Worm (Caenorhabditis elegans) whole organism, L3 larva: Measurements from ENCODE around the gene sdz-38.

Experiments used
- R02D3.7 ChIP-seq: fragments of 150-350 bp; optimal IDR thresholded peaks from 2 replicates; lab custom pipeline; 2014; ENCODE audit warnings: missing biosample characterization, missing genetic modification characterization
- aly-2 ChIP-seq: fragments of 150-350 bp; optimal IDR thresholded peaks from 2 replicates; lab custom pipeline; 2014; ENCODE audit warnings: missing biosample characterization, missing genetic modification characterization
- ama-1 ChIP-seq: fragments of 150-350 bp; optimal IDR thresholded peaks from 2 replicates; lab custom pipeline; 2018
- ceh-16 ChIP-seq: sonication (generic microtip); optimal IDR thresholded peaks from 2 replicates; lab custom pipeline; 2017; ENCODE audit warnings: missing biosample characterization, missing genetic modification characterization
- ceh-28 ChIP-seq: fragments of 150-350 bp; optimal IDR thresholded peaks from 2 replicates; lab custom pipeline; 2014; ENCODE audit warnings: missing biosample characterization, missing genetic modification reagents, missing genetic modification characterization
- daf-12 ChIP-seq: fragments of 150-350 bp; optimal IDR thresholded peaks from 2 replicates; lab custom pipeline; 2014; ENCODE audit warnings: missing biosample characterization, missing genetic modification reagents, missing genetic modification characterization
- egl-27 ChIP-seq: sonication (generic microtip); optimal IDR thresholded peaks from 4 replicates; lab custom pipeline; 2017; ENCODE audit warnings: missing biosample characterization, missing genetic modification reagents, missing genetic modification characterization
- egl-5 ChIP-seq: fragments of 150-350 bp; optimal IDR thresholded peaks from 2 replicates; lab custom pipeline; 2017; ENCODE audit warnings: missing biosample characterization, missing genetic modification reagents, missing genetic modification characterization, inconsistent platforms
- elt-1 ChIP-seq: fragments of 150-350 bp; optimal IDR thresholded peaks from 2 replicates; lab custom pipeline; 2014; ENCODE audit warnings: missing biosample characterization, missing genetic modification characterization
- elt-2 ChIP-seq: sonication (generic microtip); optimal IDR thresholded peaks from 2 replicates; lab custom pipeline; 2016; ENCODE audit warnings: missing genetic modification reagents, mild to moderate bottlenecking, missing genetic modification characterization, missing compliant biosample characterization
- eor-1 ChIP-seq, 2 experiments: fragments of 150-350 bp; optimal IDR thresholded peaks; 2 replicates each; lab custom pipeline; 2014 to 2018; ENCODE audit warnings: missing biosample characterization in 2 of 2, missing genetic modification characterization in 2 of 2
- fkh-10 ChIP-seq: sonication (generic microtip); optimal IDR thresholded peaks from 2 replicates; lab custom pipeline; 2017; ENCODE audit warnings: missing biosample characterization, missing genetic modification reagents, missing genetic modification characterization
- fos-1 ChIP-seq: fragments of 150-350 bp; optimal IDR thresholded peaks from 2 replicates; lab custom pipeline; 2014; ENCODE audit warnings: missing biosample characterization, missing genetic modification characterization
- hmg-11 ChIP-seq: sonication (generic microtip); optimal IDR thresholded peaks from 2 replicates; lab custom pipeline; 2016; ENCODE audit warnings: missing genetic modification characterization, missing compliant biosample characterization
- lin-15B ChIP-seq: fragments of 150-350 bp; optimal IDR thresholded peaks from 2 replicates; lab custom pipeline; 2014; ENCODE audit warnings: missing biosample characterization, missing genetic modification characterization
- lin-39 ChIP-seq: fragments of 150-350 bp; optimal IDR thresholded peaks from 2 replicates; lab custom pipeline; 2018; ENCODE audit warnings: missing biosample characterization, missing genetic modification reagents, missing genetic modification characterization
- mdl-1 ChIP-seq: fragments of 150-350 bp; optimal IDR thresholded peaks from 2 replicates; lab custom pipeline; 2014; ENCODE audit warnings: missing biosample characterization, missing genetic modification characterization
- mml-1 ChIP-seq: fragments of 150-350 bp; sonication (generic microtip); optimal IDR thresholded peaks from 3 replicates; lab custom pipeline; 2014; ENCODE audit warnings: missing biosample characterization, missing genetic modification characterization
- nfya-1 ChIP-seq: sonication (generic microtip); optimal IDR thresholded peaks from 2 replicates; lab custom pipeline; 2017; ENCODE audit warnings: missing genetic modification characterization, mild to moderate bottlenecking, missing compliant biosample characterization, antibody characterized with exemption, moderate library complexity; ENCODE audit not compliant: insufficient read depth
- nhr-11 ChIP-seq: fragments of 150-350 bp; optimal IDR thresholded peaks from 2 replicates; lab custom pipeline; 2014; ENCODE audit warnings: missing biosample characterization, missing genetic modification characterization
- nhr-12 ChIP-seq: fragments of 150-350 bp; optimal IDR thresholded peaks from 2 replicates; lab custom pipeline; 2014; ENCODE audit warnings: missing biosample characterization, missing genetic modification characterization
- nhr-23 ChIP-seq: fragments of 150-350 bp; optimal IDR thresholded peaks from 2 replicates; lab custom pipeline; 2014; ENCODE audit warnings: missing biosample characterization, missing genetic modification reagents, missing genetic modification characterization
- nhr-237 ChIP-seq: fragments of 150-350 bp; optimal IDR thresholded peaks from 2 replicates; lab custom pipeline; 2014; ENCODE audit warnings: missing biosample characterization, missing genetic modification characterization
- nhr-25 ChIP-seq: sonication (generic microtip); optimal IDR thresholded peaks from 2 replicates; lab custom pipeline; 2017; ENCODE audit warnings: missing biosample characterization, missing genetic modification characterization
- nhr-28 ChIP-seq: fragments of 150-350 bp; optimal IDR thresholded peaks from 2 replicates; lab custom pipeline; 2014; ENCODE audit warnings: missing biosample characterization, missing genetic modification characterization
- nhr-67 ChIP-seq: fragments of 150-350 bp; optimal IDR thresholded peaks from 2 replicates; lab custom pipeline; 2014; ENCODE audit warnings: missing biosample characterization, missing genetic modification characterization
- pha-4 ChIP-seq: fragments of 150-350 bp; optimal IDR thresholded peaks from 2 replicates; lab custom pipeline; 2014; ENCODE audit warnings: missing biosample characterization, missing genetic modification reagents, missing genetic modification characterization
- sea-2 ChIP-seq: fragments of 150-350 bp; sonication (generic microtip); optimal IDR thresholded peaks from 4 replicates; lab custom pipeline; 2014; ENCODE audit warnings: missing biosample characterization, missing genetic modification reagents, missing genetic modification characterization
- skn-1 ChIP-seq: fragments of 150-350 bp; optimal IDR thresholded peaks from 2 replicates; lab custom pipeline; 2014; ENCODE audit warnings: missing biosample characterization, missing genetic modification characterization
- snpc-4 ChIP-seq: fragments of 150-350 bp; optimal IDR thresholded peaks from 2 replicates; lab custom pipeline; 2014; ENCODE audit warnings: missing biosample characterization, missing genetic modification characterization
- tbx-2 ChIP-seq: sonication (generic microtip); optimal IDR thresholded peaks from 2 replicates; lab custom pipeline; 2016; ENCODE audit warnings: mild to moderate bottlenecking, missing genetic modification characterization, missing compliant biosample characterization
- zag-1 ChIP-seq: fragments of 150-350 bp; optimal IDR thresholded peaks from 2 replicates; lab custom pipeline; 2014; ENCODE audit warnings: missing biosample characterization, missing genetic modification characterization
- ztf-11 ChIP-seq: fragments of 150-350 bp; optimal IDR thresholded peaks from 2 replicates; lab custom pipeline; 2014; ENCODE audit warnings: missing biosample characterization, missing genetic modification characterization

Gene sdz-38

ce11 chrII:10019669-10020068, 38.0 kb upstream of the sdz-38 start:
- peak; percentile 43 for TF ChIP-seq pha-4
- no peak for TF ChIP-seq tbx-2 (tag; lab: Kevin White, UChicago)
- no peak for TF ChIP-seq ama-1 (lab: Kevin White, UChicago)
- TF ChIP-seq egl-27 (tag; lab: Kevin White, UChicago): no peak
- no peak for TF ChIP-seq mml-1 (tag; lab: Kevin White, UChicago)
- TF ChIP-seq, all 47 proteins: peak for 1

- TF ChIP-seq aly-2 (no peak), R02D3.7 (tag; lab: Kevin White, UChicago) (no peak), nhr-25 (tag; lab: Kevin White, UChicago) (no peak), skn-1 (tag; lab: Kevin White, UChicago) (no peak), hmg-11 (tag; lab: Kevin White, UChicago) (no peak), egl-5 (tag; lab: Kevin White, UChicago) (no peak), daf-12 (tag; lab: Kevin White, UChicago) (no peak), fkh-10 (GFP tag; lab: Kevin White, UChicago) (no peak), snpc-4 (tag; lab: Kevin White, UChicago) (no peak), pha-4 (no peak), elt-1 (tag; lab: Kevin White, UChicago) (no peak)
Observed at ce11 chrII:10017528-10017927, 35.9 kb upstream of the sdz-38 start.

- TF ChIP-seq zag-1 (tag; lab: Kevin White, UChicago) (no peak), nfya-1 (peak; percentile 36), pha-4 (peak; percentile 54)
- TF ChIP-seq, all 47 proteins: peak for 2
Observed at ce11 chrII:10016013-10016412, 34.4 kb upstream of the sdz-38 start, which contains the start of gene lec-2. TSS of gene lec-2 (minus strand) at chrII:10016183.

ce11 chrII:10014384-10014783, 32.7 kb upstream of the sdz-38 start:
- TF ChIP-seq nhr-23 (tag; lab: Kevin White, UChicago): no peak
- no peak for TF ChIP-seq zag-1 (tag; lab: Kevin White, UChicago)
- TF ChIP-seq R02D3.7 (tag; lab: Kevin White, UChicago): no peak
- no peak for TF ChIP-seq fkh-10 (GFP tag; lab: Kevin White, UChicago)
- no peak for TF ChIP-seq egl-27 (tag; lab: Kevin White, UChicago)
- no peak for TF ChIP-seq sea-2 (GFP tag; lab: Kevin White, UChicago)
- no peak for TF ChIP-seq hmg-11 (tag; lab: Kevin White, UChicago)
- TF ChIP-seq pha-4: no peak
- TF ChIP-seq ceh-28 (tag; lab: Kevin White, UChicago): no peak
- TF ChIP-seq nhr-12 (tag; lab: Kevin White, UChicago): no peak
- no peak for TF ChIP-seq lin-39 (tag; lab: Kevin White, UChicago)
- TF ChIP-seq fos-1: no peak
- no peak for TF ChIP-seq nhr-237
- no peak for TF ChIP-seq skn-1 (tag; lab: Kevin White, UChicago)
- TF ChIP-seq ama-1 (lab: Kevin White, UChicago): no peak
- no peak for TF ChIP-seq elt-2
- TF ChIP-seq nfya-1: no peak
- no peak for TF ChIP-seq mdl-1 (tag; lab: Kevin White, UChicago)
- TF ChIP-seq ceh-16 (tag; lab: Kevin White, UChicago): no peak
- no peak for TF ChIP-seq ztf-11 (tag; lab: Kevin White, UChicago)

- TF ChIP-seq nhr-11: peak; percentile 47
- no peak for TF ChIP-seq lin-39 (tag; lab: Kevin White, UChicago)
- TF ChIP-seq, all 47 proteins: peak for 1
Observed at ce11 chrII:10012490-10012889, 30.8 kb upstream of the sdz-38 start.

ce11 chrII:10011733-10012132, 30.1 kb upstream of the sdz-38 start:
- peak; percentile 2 for TF ChIP-seq nhr-25 (tag; lab: Kevin White, UChicago)
- TF ChIP-seq ama-1 (lab: Kevin White, UChicago): no peak

ce11 chrII:10010914-10011313, 29.3 kb upstream of the sdz-38 start:
- TF ChIP-seq nhr-25 (tag; lab: Kevin White, UChicago) (peak; percentile 32), hmg-11 (tag; lab: Kevin White, UChicago) (no peak), skn-1 (tag; lab: Kevin White, UChicago) (no peak), nhr-23 (tag; lab: Kevin White, UChicago) (peak; percentile 5), elt-2 (no peak), nhr-28 (tag; lab: Kevin White, UChicago) (no peak), eor-1 (tag; optimal IDR thresholded peaks at IDR 0.05; lab: Kevin White, UChicago) (no peak), nhr-67 (tag; lab: Kevin White, UChicago) (no peak), daf-12 (tag; lab: Kevin White, UChicago) (no peak), egl-5 (tag; lab: Kevin White, UChicago) (no peak), lin-15B (tag; lab: Kevin White, UChicago) (no peak), nfya-1 (no peak), tbx-2 (tag; lab: Kevin White, UChicago) (no peak), snpc-4 (tag; lab: Kevin White, UChicago) (no peak)
